Fruit fly (Drosophila melanogaster) whole organism, pupa: Measurements from ENCODE around the gene CG4452.

Experiments used
- CG10348 ChIP-seq: fragments of 200-800 bp; sonication (Bioruptor generic); IDR thresholded peaks from 2 replicates; pipeline ENCODE4 v1.3.6; 2022; ENCODE audit warnings: missing biosample characterization, missing genetic modification characterization
- CG12605 ChIP-seq: fragments of 200-800 bp; sonication (Bioruptor generic); IDR thresholded peaks from 2 replicates; pipeline ENCODE4 v1.3.6; 2022; ENCODE audit warnings: missing biosample characterization, missing genetic modification characterization
- CG13204 ChIP-seq: fragments of 200-800 bp; sonication (Bioruptor generic); optimal IDR thresholded peaks from 2 replicates; lab custom pipeline; 2018; ENCODE audit warnings: missing biosample characterization, mild to moderate bottlenecking, missing genetic modification characterization, moderate library complexity
- CG14655 ChIP-seq: fragments of 200-800 bp; sonication (Bioruptor generic); optimal IDR thresholded peaks from 3 replicates; lab custom pipeline; 2017; ENCODE audit warnings: mild to moderate bottlenecking, missing biosample characterization, missing genetic modification reagents, missing genetic modification characterization
- CG15710 ChIP-seq: fragments of 200-800 bp; sonication (Bioruptor generic); optimal IDR thresholded peaks from 2 replicates; lab custom pipeline; 2018; ENCODE audit warnings: missing biosample characterization, mild to moderate bottlenecking, missing genetic modification characterization, moderate library complexity
- CG17806 ChIP-seq: fragments of 200-800 bp; sonication (Bioruptor generic); optimal IDR thresholded peaks from 2 replicates; lab custom pipeline; 2018; ENCODE audit warnings: missing biosample characterization, mild to moderate bottlenecking, missing genetic modification characterization, moderate library complexity
- CG32121 ChIP-seq: fragments of 200-800 bp; sonication (Bioruptor generic); IDR thresholded peaks from 2 replicates; pipeline ENCODE4 v1.3.6; 2022; ENCODE audit warnings: missing biosample characterization, missing genetic modification characterization
- CG34367 ChIP-seq: fragments of 200-800 bp; sonication (Bioruptor generic); optimal IDR thresholded peaks from 2 replicates; lab custom pipeline; 2018; ENCODE audit warnings: missing biosample characterization, mild to moderate bottlenecking, missing genetic modification characterization
- CG4496 ChIP-seq: fragments of 200-800 bp; sonication (Bioruptor generic); IDR thresholded peaks from 3 replicates; pipeline ENCODE4 v1.3.6; 2022; ENCODE audit warnings: missing biosample characterization, missing genetic modification characterization
- CG8159 ChIP-seq: fragments of 200-800 bp; sonication (Bioruptor generic); optimal IDR thresholded peaks from 3 replicates; lab custom pipeline; 2018; ENCODE audit warnings: missing biosample characterization, mild to moderate bottlenecking, missing genetic modification characterization, moderate library complexity
- CG8301 ChIP-seq: fragments of 200-800 bp; sonication (Bioruptor generic); optimal IDR thresholded peaks from 2 replicates; lab custom pipeline; 2018; ENCODE audit warnings: missing biosample characterization, mild to moderate bottlenecking, missing genetic modification characterization
- CG9948 ChIP-seq: fragments of 200-800 bp; sonication (Bioruptor generic); optimal IDR thresholded peaks from 2 replicates; lab custom pipeline; 2018; ENCODE audit warnings: missing biosample characterization, mild to moderate bottlenecking, missing genetic modification characterization, moderate library complexity
- D1 ChIP-seq: fragments of 200-800 bp; sonication (Bioruptor generic); optimal IDR thresholded peaks from 2 replicates; lab custom pipeline; 2018; ENCODE audit warnings: missing biosample characterization, mild to moderate bottlenecking, missing genetic modification characterization, moderate library complexity
- EcR ChIP-seq: fragments of 200-800 bp; sonication (Bioruptor generic); optimal IDR thresholded peaks from 3 replicates; lab custom pipeline; 2019; ENCODE audit warnings: missing biosample characterization, missing genetic modification characterization, mild to moderate bottlenecking, moderate library complexity, missing genetic modification reagents
- Ets98B ChIP-seq: fragments of 200-800 bp; sonication (Bioruptor generic); IDR thresholded peaks from 2 replicates; pipeline ENCODE4 v1.3.6; 2022; ENCODE audit warnings: missing biosample characterization, missing genetic modification characterization
- Pif1A ChIP-seq: fragments of 200-800 bp; sonication (Bioruptor generic); optimal IDR thresholded peaks from 3 replicates; lab custom pipeline; 2016; ENCODE audit warnings: missing biosample characterization, missing genetic modification characterization
- Pif1B ChIP-seq: fragments of 200-800 bp; sonication (Bioruptor generic); optimal IDR thresholded peaks from 3 replicates; lab custom pipeline; 2016; ENCODE audit warnings: missing biosample characterization, missing genetic modification characterization
- Snoo ChIP-seq: fragments of 200-800 bp; sonication (Bioruptor generic); optimal IDR thresholded peaks from 3 replicates; lab custom pipeline; 2017; ENCODE audit warnings: missing biosample characterization, mild to moderate bottlenecking, missing genetic modification characterization, inconsistent platforms
- fd96Ca ChIP-seq: fragments of 200-800 bp; sonication (Bioruptor generic); IDR thresholded peaks from 3 replicates; pipeline ENCODE4 v1.3.6; 2022; ENCODE audit warnings: missing biosample characterization, missing genetic modification characterization
- gl ChIP-seq: fragments of 200-800 bp; sonication (Bioruptor generic); optimal IDR thresholded peaks from 2 replicates; lab custom pipeline; 2018; ENCODE audit warnings: missing biosample characterization, mild to moderate bottlenecking, missing genetic modification characterization
- rn ChIP-seq: fragments of 200-800 bp; sonication (Bioruptor generic); IDR thresholded peaks from 2 replicates; pipeline ENCODE4 v1.3.6; 2022; ENCODE audit warnings: missing biosample characterization, missing genetic modification characterization

CG4452 gene

DNA sequence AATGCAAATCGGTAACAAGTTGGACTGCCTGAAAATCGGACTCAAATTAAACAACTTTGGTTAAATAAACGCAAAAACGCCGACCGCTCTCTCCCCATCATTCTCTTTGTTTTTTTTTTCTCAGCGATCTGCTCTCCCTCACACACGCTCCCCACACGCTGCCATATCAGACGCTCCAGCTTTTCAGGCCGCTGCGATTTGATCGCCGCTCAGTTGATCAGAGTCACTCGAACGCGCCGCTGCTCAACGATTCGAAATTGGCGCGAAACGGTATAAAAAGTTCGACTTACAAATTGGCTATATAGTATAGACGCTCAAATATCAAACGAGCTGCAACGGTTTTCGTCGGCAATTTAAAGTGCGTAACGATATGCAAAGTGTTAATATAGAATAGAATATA, 26.9 kb upstream of the CG4452 start:
- TF ChIP-seq Pif1A: peak; percentile 10
- TF ChIP-seq gl (tag; lab: Kevin White, UChicago): no peak
- peak; percentile 53; the same call in 1 of the 2 replicates for TF ChIP-seq Ets98B (GFP tag; lab: Robert Waterston, UW)
- TF ChIP-seq CG15710: no peak
- TF ChIP-seq CG17806: no peak
- TF ChIP-seq Pif1B (GFP tag; lab: Kevin White, UChicago): peak; percentile 8
- no peak for TF ChIP-seq CG32121
- no peak for TF ChIP-seq rn (GFP tag; lab: Robert Waterston, UW)
- TF ChIP-seq CG13204 (GFP tag; lab: Kevin White, UChicago): no peak
- no peak for TF ChIP-seq CG8159 (tag; lab: Kevin White, UChicago)
- TF ChIP-seq CG12605 (GFP tag; lab: Robert Waterston, UW): peak; percentile 55; the same call in 1 of the 2 replicates
- TF ChIP-seq fd96Ca (GFP tag; lab: Robert Waterston, UW): peak; percentile 17; the same call in 1 of the 3 replicates
- peak; percentile 64 for TF ChIP-seq CG4496 (GFP tag; lab: Robert Waterston, UW)
- no peak for TF ChIP-seq D1
- no peak for TF ChIP-seq CG9948 (tag; lab: Kevin White, UChicago)
- no peak for TF ChIP-seq CG10348 (GFP tag; lab: Robert Waterston, UW)

- TF ChIP-seq CG4496 (GFP tag; lab: Robert Waterston, UW) (peak; percentile 74), Snoo (tag; lab: Kevin White, UChicago) (no peak)
Measured at dm6 chr3L:9340839-9341238, 26.3 kb upstream of the CG4452 start.

dm6 chr3L:9343963-9344362, 23.2 kb upstream of the CG4452 start:
- TF ChIP-seq CG15710: no peak
- TF ChIP-seq D1: no peak
- no peak for TF ChIP-seq CG13204 (GFP tag; lab: Kevin White, UChicago)
- TF ChIP-seq Pif1A: no peak
- TF ChIP-seq CG4496 (GFP tag; lab: Robert Waterston, UW): no peak
- TF ChIP-seq CG8159 (tag; lab: Kevin White, UChicago): no peak
- TF ChIP-seq CG10348 (GFP tag; lab: Robert Waterston, UW): no peak
- TF ChIP-seq CG34367 (tag; lab: Kevin White, UChicago): no peak
- no peak for TF ChIP-seq CG17806
- TF ChIP-seq Pif1B (GFP tag; lab: Kevin White, UChicago): no peak
- no peak for TF ChIP-seq gl (tag; lab: Kevin White, UChicago)
- TF ChIP-seq CG12605 (GFP tag; lab: Robert Waterston, UW): no peak
- TF ChIP-seq Snoo (tag; lab: Kevin White, UChicago): no peak
- TF ChIP-seq CG9948 (tag; lab: Kevin White, UChicago): no peak
- no peak for TF ChIP-seq fd96Ca (GFP tag; lab: Robert Waterston, UW)

DNA sequence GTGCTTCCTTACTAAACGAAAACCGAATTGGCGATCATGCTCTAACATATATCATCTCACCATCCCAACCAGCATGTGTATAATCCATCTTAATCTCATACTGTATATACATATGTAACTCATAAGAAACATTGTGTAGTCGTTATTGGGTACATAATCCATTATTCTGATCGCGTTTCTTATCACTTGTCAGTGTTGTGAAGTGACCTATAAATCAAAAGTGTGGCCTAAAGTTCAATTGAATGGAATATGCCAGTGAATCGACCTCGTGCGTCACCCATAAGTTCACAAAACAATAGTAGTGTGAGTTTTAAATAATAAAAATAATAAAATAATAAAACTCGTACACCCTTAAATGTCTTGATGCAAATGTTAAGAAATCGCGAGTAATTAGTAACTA, 22.0 kb upstream of the CG4452 start:
- TF ChIP-seq fd96Ca (GFP tag; lab: Robert Waterston, UW) (no peak), Pif1A (no peak), CG8301 (tag; lab: Kevin White, UChicago) (no peak), CG12605 (GFP tag; lab: Robert Waterston, UW) (no peak)
- TF ChIP-seq, all 21 proteins: peak for 0

- TF ChIP-seq CG13204 (GFP tag; lab: Kevin White, UChicago): no peak
- TF ChIP-seq gl (tag; lab: Kevin White, UChicago): no peak
- peak; percentile 16; the same call in 1 of the 2 replicates for TF ChIP-seq CG12605 (GFP tag; lab: Robert Waterston, UW)
- TF ChIP-seq Pif1A: no peak
- 0 out of 2 replicates have a peak, but pooled peaks have one; percentile 16 for TF ChIP-seq CG32121
- peak; percentile 43; the same call in 1 of the 3 replicates for TF ChIP-seq fd96Ca (GFP tag; lab: Robert Waterston, UW)
- TF ChIP-seq D1: no peak
- TF ChIP-seq Snoo (tag; lab: Kevin White, UChicago): peak; percentile 10
- 0 out of 3 replicates have a peak, but pooled peaks have one; percentile 8 for TF ChIP-seq CG4496 (GFP tag; lab: Robert Waterston, UW)
- peak; percentile 7 for TF ChIP-seq Pif1B (GFP tag; lab: Kevin White, UChicago)
- TF ChIP-seq CG8159 (tag; lab: Kevin White, UChicago): no peak
- no peak for TF ChIP-seq rn (GFP tag; lab: Robert Waterston, UW)
Measured at dm6 chr3L:9349314-9349733, 17.9 kb upstream of the CG4452 start, which contains the start of gene PGRP-LF. PGRP-LF (plus strand) TSS chr3L:9349609.

- TF ChIP-seq CG10348 (GFP tag; lab: Robert Waterston, UW) (no peak), CG17806 (no peak)
Measured at dm6 chr3L:9353733-9354132, 13.4 kb upstream of the CG4452 start, which contains the start of gene CG32040. CG32040 (plus strand) TSS chr3L:9354033.

- TF ChIP-seq CG9948 (tag; lab: Kevin White, UChicago) (no peak), rn (GFP tag; lab: Robert Waterston, UW) (no peak), CG4496 (GFP tag; lab: Robert Waterston, UW) (no peak), CG15710 (no peak), Pif1B (GFP tag; lab: Kevin White, UChicago) (no peak), CG10348 (GFP tag; lab: Robert Waterston, UW) (no peak), CG32121 (no peak), gl (tag; lab: Kevin White, UChicago) (no peak), EcR (GFP tag; lab: Kevin White, UChicago) (no peak), CG13204 (GFP tag; lab: Kevin White, UChicago) (no peak), D1 (no peak), fd96Ca (GFP tag; lab: Robert Waterston, UW) (no peak), Pif1A (no peak), CG8301 (tag; lab: Kevin White, UChicago) (no peak), CG8159 (tag; lab: Kevin White, UChicago) (no peak), CG14655 (no peak), CG17806 (no peak), Ets98B (GFP tag; lab: Robert Waterston, UW) (no peak), Snoo (tag; lab: Kevin White, UChicago) (no peak), CG34367 (tag; lab: Kevin White, UChicago) (no peak)
Measured at dm6 chr3L:9355555-9355954, 11.6 kb upstream of the CG4452 start.
